Fruit fly (Drosophila melanogaster) whole organism, embryonic: ENCODE measurements around the gene mRpL10.

Experiments used
- Abd-B ChIP-seq: fragments of 200-800 bp; sonication (Bioruptor generic); optimal IDR thresholded peaks from 2 replicates; lab custom pipeline; 2018; ENCODE audit warnings: missing biosample characterization, mild to moderate bottlenecking, missing genetic modification characterization, moderate library complexity
- CG10321 ChIP-seq: fragments of 200-800 bp; sonication (Bioruptor generic); IDR thresholded peaks from 2 replicates; pipeline ENCODE4 v1.3.6; 2022; ENCODE audit warnings: missing biosample characterization, missing genetic modification characterization
- CG10565 ChIP-seq: fragments of 200-800 bp; sonication (Bioruptor generic); optimal IDR thresholded peaks from 3 replicates; lab custom pipeline; 2016; ENCODE audit warnings: missing biosample characterization, mild to moderate bottlenecking, missing genetic modification characterization
- CG11456 ChIP-seq: fragments of 200-800 bp; sonication (Bioruptor generic); IDR thresholded peaks from 3 replicates; pipeline ENCODE4 v1.3.6; 2022; ENCODE audit warnings: missing biosample characterization, missing genetic modification characterization
- CG11696 ChIP-seq: fragments of 200-800 bp; sonication (Bioruptor generic); IDR thresholded peaks from 2 replicates; pipeline ENCODE4 v1.3.6; 2022; ENCODE audit warnings: missing biosample characterization, missing genetic modification characterization
- CG12299 ChIP-seq: fragments of 200-800 bp; sonication (Bioruptor generic); optimal IDR thresholded peaks from 2 replicates; lab custom pipeline; 2018; ENCODE audit warnings: missing biosample characterization, mild to moderate bottlenecking, missing genetic modification characterization
- CG12744 ChIP-seq: fragments of 200-800 bp; sonication (Bioruptor generic); optimal IDR thresholded peaks from 2 replicates; lab custom pipeline; 2016; ENCODE audit warnings: missing biosample characterization, missing genetic modification characterization
- CG13296 ChIP-seq: fragments of 200-800 bp; sonication (Bioruptor generic); optimal IDR thresholded peaks from 3 replicates; lab custom pipeline; 2018; ENCODE audit warnings: missing biosample characterization, mild to moderate bottlenecking, missing genetic modification characterization
- CG13424 ChIP-seq: fragments of 200-800 bp; sonication (Bioruptor generic); optimal IDR thresholded peaks from 2 replicates; lab custom pipeline; 2019; ENCODE audit warnings: missing biosample characterization, mild to moderate bottlenecking, missing genetic modification characterization, moderate library complexity
- CG15601 ChIP-seq: fragments of 200-800 bp; sonication (Bioruptor generic); optimal IDR thresholded peaks from 3 replicates; lab custom pipeline; 2019; ENCODE audit warnings: missing biosample characterization, mild to moderate bottlenecking, missing genetic modification characterization, moderate library complexity
- CG16815 ChIP-seq: fragments of 200-800 bp; sonication (Bioruptor generic); optimal IDR thresholded peaks from 3 replicates; lab custom pipeline; 2017; ENCODE audit warnings: missing biosample characterization, mild to moderate bottlenecking, missing genetic modification characterization
- CG18764 ChIP-seq: fragments of 200-800 bp; sonication (Bioruptor generic); optimal IDR thresholded peaks from 3 replicates; lab custom pipeline; 2016; ENCODE audit warnings: missing biosample characterization, missing genetic modification characterization
- CG30020 ChIP-seq: fragments of 200-800 bp; optimal IDR thresholded peaks from 2 replicates; lab custom pipeline; 2019; ENCODE audit warnings: missing biosample characterization, mild to moderate bottlenecking, missing genetic modification characterization, moderate library complexity
- CG30431 ChIP-seq: fragments of 200-800 bp; sonication (Bioruptor generic); optimal IDR thresholded peaks from 2 replicates; lab custom pipeline; 2017; ENCODE audit warnings: missing biosample characterization, missing genetic modification characterization
- CG31388 ChIP-seq: fragments of 200-800 bp; sonication (Bioruptor generic); optimal IDR thresholded peaks from 2 replicates; lab custom pipeline; 2016; ENCODE audit warnings: missing biosample characterization, missing genetic modification characterization
- CG3838 ChIP-seq: fragments of 200-800 bp; sonication (Bioruptor generic); optimal IDR thresholded peaks from 3 replicates; lab custom pipeline; 2016; ENCODE audit warnings: missing biosample characterization, missing genetic modification characterization
- CG4282 ChIP-seq: fragments of 200-800 bp; sonication (Bioruptor generic); optimal IDR thresholded peaks from 2 replicates; lab custom pipeline; 2016; ENCODE audit warnings: missing biosample characterization, missing genetic modification characterization
- CG4854 ChIP-seq: fragments of 200-800 bp; sonication (Bioruptor generic); optimal IDR thresholded peaks from 2 replicates; lab custom pipeline; 2016; ENCODE audit warnings: missing biosample characterization, missing genetic modification characterization, inconsistent platforms
- CG7556 ChIP-seq: fragments of 200-800 bp; sonication (Bioruptor generic); optimal IDR thresholded peaks from 2 replicates; lab custom pipeline; 2017; ENCODE audit warnings: missing biosample characterization, mild to moderate bottlenecking, missing genetic modification characterization
- CG8359 ChIP-seq: fragments of 200-800 bp; sonication (Bioruptor generic); optimal IDR thresholded peaks from 2 replicates; lab custom pipeline; 2017; ENCODE audit warnings: missing biosample characterization, mild to moderate bottlenecking, missing genetic modification characterization, borderline replicate concordance
- CG8478 ChIP-seq: fragments of >200 bp; optimal IDR thresholded peaks from 2 replicates; lab custom pipeline; 2018
- CHES-1-like ChIP-seq: fragments of 200-800 bp; sonication (Bioruptor generic); optimal IDR thresholded peaks from 2 replicates; lab custom pipeline; 2016; ENCODE audit warnings: missing biosample characterization, missing genetic modification characterization
- Gsc ChIP-seq: fragments of 200-800 bp; sonication (Bioruptor generic); IDR thresholded peaks from 2 replicates; pipeline ENCODE4 v1.3.6; 2022; ENCODE audit warnings: missing biosample characterization, missing genetic modification characterization
- HLH4C ChIP-seq: fragments of 200-800 bp; sonication (Bioruptor generic); IDR thresholded peaks from 3 replicates; pipeline ENCODE4 v1.3.6; 2022; ENCODE audit warnings: missing biosample characterization, missing genetic modification characterization; ENCODE audit not compliant: partially characterized antibody
- Lim3 ChIP-seq: fragments of 200-800 bp; sonication (Bioruptor generic); IDR thresholded peaks from 2 replicates; pipeline ENCODE4 v1.3.6; 2022; ENCODE audit warnings: missing biosample characterization, missing genetic modification characterization
- NC2β ChIP-seq: fragments of 200-800 bp; sonication (Bioruptor generic); optimal IDR thresholded peaks from 2 replicates; lab custom pipeline; 2016; ENCODE audit warnings: missing biosample characterization, missing genetic modification characterization
- Oli ChIP-seq: fragments of 200-800 bp; sonication (Bioruptor generic); optimal IDR thresholded peaks from 2 replicates; lab custom pipeline; 2018; ENCODE audit warnings: missing biosample characterization, mild to moderate bottlenecking, missing genetic modification characterization, moderate library complexity
- Rfx ChIP-seq: fragments of 200-800 bp; sonication (Bioruptor generic); IDR thresholded peaks from 2 replicates; pipeline ENCODE4 v1.3.6; 2022; ENCODE audit warnings: missing biosample characterization, missing genetic modification characterization
- Sox100B ChIP-seq: fragments of 200-800 bp; sonication (Bioruptor generic); optimal IDR thresholded peaks from 3 replicates; lab custom pipeline; 2018; ENCODE audit warnings: missing biosample characterization, mild to moderate bottlenecking, missing genetic modification characterization
- Sry-δ ChIP-seq: fragments of 200-800 bp; sonication (Bioruptor generic); optimal IDR thresholded peaks from 2 replicates; lab custom pipeline; 2016; ENCODE audit warnings: missing biosample characterization, missing genetic modification characterization
- Ssrp ChIP-seq: fragments of 200-800 bp; sonication (Bioruptor generic); optimal IDR thresholded peaks from 2 replicates; lab custom pipeline; 2018; ENCODE audit warnings: missing biosample characterization, mild to moderate bottlenecking, missing genetic modification characterization, moderate library complexity
- ash1 ChIP-seq: fragments of 200-800 bp; sonication (Bioruptor generic); optimal IDR thresholded peaks from 2 replicates; lab custom pipeline; 2018; ENCODE audit warnings: missing biosample characterization, mild to moderate bottlenecking, missing genetic modification characterization
- bab2 ChIP-seq: fragments of 200-800 bp; sonication (Bioruptor generic); optimal IDR thresholded peaks from 2 replicates; lab custom pipeline; 2016; ENCODE audit warnings: missing biosample characterization, missing genetic modification characterization
- crp ChIP-seq, 2 experiments: fragments of 200-800 bp; sonication (Bioruptor generic); optimal IDR thresholded peaks; 2 replicates in 1 of 2; 3 replicates in 1 of 2; lab custom pipeline; 2017; ENCODE audit warnings: missing biosample characterization in 2 of 2, missing genetic modification characterization in 2 of 2, mild to moderate bottlenecking in 1 of 2, moderate library complexity in 1 of 2
- dati ChIP-seq: fragments of 200-800 bp; sonication (Bioruptor generic); IDR thresholded peaks from 2 replicates; pipeline ENCODE4 v1.3.6; 2022; ENCODE audit warnings: missing biosample characterization, missing genetic modification characterization
- dmrt99B ChIP-seq: fragments of 200-800 bp; sonication (Bioruptor generic); optimal IDR thresholded peaks from 2 replicates; lab custom pipeline; 2018; ENCODE audit warnings: missing biosample characterization, mild to moderate bottlenecking, missing genetic modification characterization, moderate library complexity
- ham ChIP-seq: fragments of 200-800 bp; sonication (Bioruptor generic); IDR thresholded peaks from 2 replicates; pipeline ENCODE4 v1.3.6; 2022; ENCODE audit warnings: missing biosample characterization, missing genetic modification characterization
- hb ChIP-seq: fragments of 200-800 bp; sonication (Bioruptor generic); IDR thresholded peaks from 3 replicates; pipeline ENCODE4 v1.3.6; 2022; ENCODE audit warnings: missing biosample characterization, missing genetic modification characterization; ENCODE audit not compliant: partially characterized antibody
- her ChIP-seq: fragments of 200-800 bp; sonication (Bioruptor generic); optimal IDR thresholded peaks from 2 replicates; lab custom pipeline; 2016; ENCODE audit warnings: missing biosample characterization, missing genetic modification characterization
- hkb ChIP-seq, 2 experiments: fragments of 200-800 bp in 1 of 2; fragments of >200 bp in 1 of 2; sonication (Bioruptor generic) in 1 of 2; IDR thresholded peaks in 1 of 2; optimal IDR thresholded peaks in 1 of 2; 2 replicates each; pipeline versions ENCODE4 v1.3.6 to Lab custom; 2017 to 2022; ENCODE audit warnings: missing biosample characterization in 1 of 2, missing genetic modification characterization in 1 of 2
- inv ChIP-seq: fragments of 200-800 bp; sonication (Bioruptor generic); IDR thresholded peaks from 2 replicates; pipeline ENCODE4 v1.3.6; 2022; ENCODE audit warnings: missing biosample characterization, missing genetic modification characterization; ENCODE audit not compliant: partially characterized antibody
- kay ChIP-seq: fragments of 200-800 bp; sonication (Bioruptor generic); optimal IDR thresholded peaks from 2 replicates; lab custom pipeline; 2016; ENCODE audit warnings: missing biosample characterization, missing genetic modification characterization
- lilli ChIP-seq: fragments of 200-800 bp; sonication (Bioruptor generic); optimal IDR thresholded peaks from 3 replicates; lab custom pipeline; 2016; ENCODE audit warnings: missing biosample characterization, missing genetic modification characterization
- pb ChIP-seq: fragments of 200-800 bp; sonication (Bioruptor generic); optimal IDR thresholded peaks from 3 replicates; lab custom pipeline; 2016; ENCODE audit warnings: missing biosample characterization, missing genetic modification characterization
- peb ChIP-seq: fragments of 200-800 bp; sonication (Bioruptor generic); IDR thresholded peaks from 2 replicates; pipeline ENCODE4 v1.3.6; 2022; ENCODE audit warnings: missing biosample characterization, missing genetic modification characterization
- pfk ChIP-seq: fragments of 200-800 bp; sonication (Bioruptor generic); optimal IDR thresholded peaks from 2 replicates; lab custom pipeline; 2018; ENCODE audit warnings: missing biosample characterization, mild to moderate bottlenecking, missing genetic modification characterization, moderate library complexity
- pita ChIP-seq: fragments of 200-800 bp; sonication (Bioruptor generic); optimal IDR thresholded peaks from 2 replicates; lab custom pipeline; 2017; ENCODE audit warnings: missing biosample characterization, mild to moderate bottlenecking, missing genetic modification characterization
- rib ChIP-seq: fragments of 200-800 bp; sonication (Bioruptor generic); IDR thresholded peaks from 2 replicates; pipeline ENCODE4 v1.3.6; 2022; ENCODE audit warnings: missing biosample characterization, missing genetic modification characterization
- sens-2 ChIP-seq: fragments of 200-800 bp; sonication (Bioruptor generic); IDR thresholded peaks from 2 replicates; pipeline ENCODE4 v1.3.6; 2022; ENCODE audit warnings: missing biosample characterization, missing genetic modification characterization
- so ChIP-seq: fragments of 200-800 bp; sonication (Bioruptor generic); IDR thresholded peaks from 3 replicates; pipeline ENCODE4 v1.3.6; 2022; ENCODE audit warnings: missing biosample characterization, missing genetic modification characterization

mRpL10 gene

dm6 chr2L:207129-207813, 3.7 kb downstream of the mRpL10 start, which contains the start of the genes Tbc1d15-17 and CG11617 (continued):
- TF ChIP-seq pfk (GFP tag; lab: Kevin White, UChicago) (no peak), Oli (tag; lab: Kevin White, UChicago) (no peak), CG12744 (GFP tag; lab: Kevin White, UChicago) (no peak), CG10321 (GFP tag; lab: Robert Waterston, UW) (no peak), kay (GFP tag; lab: Kevin White, UChicago) (peak; percentile 34), CG31388 (GFP tag; lab: Kevin White, UChicago) (no peak), hb (GFP tag; lab: Robert Waterston, UW) (no peak), CG18764 (GFP tag; lab: Kevin White, UChicago) (no peak), CG30431 (GFP tag; lab: Kevin White, UChicago) (no peak), CG8359 (GFP tag; lab: Kevin White, UChicago) (no peak), dati (GFP tag; lab: Robert Waterston, UW) (no peak), sens-2 (GFP tag; lab: Robert Waterston, UW) (no peak), ham (GFP tag; lab: Robert Waterston, UW) (no peak), CHES-1-like (GFP tag; lab: Kevin White, UChicago) (peak; percentile 64), peb (GFP tag; lab: Robert Waterston, UW) (no peak), pb (GFP tag; lab: Kevin White, UChicago) (no peak), Gsc (GFP tag; lab: Robert Waterston, UW) (no peak), CG8478 (no peak), her (peak; percentile 51), pita (no peak), CG12299 (tag; lab: Kevin White, UChicago) (no peak), Rfx (GFP tag; lab: Robert Waterston, UW) (0 out of 2 replicates have a peak, but pooled peaks have one; percentile 22), bab2 (no peak), NC2β (peak; percentile 23), Ssrp (tag; lab: Kevin White, UChicago) (no peak), so (no peak), CG10565 (no peak), CG11456 (GFP tag; lab: Robert Waterston, UW) (no peak), Sry-δ (peak; percentile 70), Sox100B (GFP tag; lab: Kevin White, UChicago) (no peak), CG15601 (peak; percentile 22), crp (GFP tag; optimal IDR thresholded peaks at IDR 0.05; lab: Kevin White, UChicago) (no peak), dmrt99B (tag; lab: Kevin White, UChicago) (no peak), CG11696 (no peak), CG4282 (no peak), ash1 (no peak), inv (peak; percentile 38; the same call in 1 of the 2 replicates), hkb (optimal IDR thresholded peaks at IDR 0.05; lab: Kevin White, UChicago) (peak; percentile 62), hkb (GFP tag; IDR thresholded peaks at IDR 0.05; lab: Robert Waterston, UW) (peak; percentile 30; the same call in 1 of the 2 replicates), CG7556 (GFP tag; lab: Kevin White, UChicago) (no peak), CG30020 (tag; lab: Kevin White, UChicago) (no peak), CG16815 (no peak), CG13424 (tag; lab: Kevin White, UChicago) (no peak), Abd-B (GFP tag; lab: Kevin White, UChicago) (no peak), CG13296 (GFP tag; lab: Kevin White, UChicago) (no peak), rib (GFP tag; lab: Robert Waterston, UW) (no peak), HLH4C (GFP tag; lab: Robert Waterston, UW) (no peak), CG4854 (no peak), Lim3 (GFP tag; lab: Robert Waterston, UW) (no peak), lilli (GFP tag; lab: Kevin White, UChicago) (no peak), CG3838 (GFP tag; lab: Kevin White, UChicago) (no peak)
